Fruit fly (Drosophila melanogaster) whole organism, pupa: Measurements from ENCODE around the gene CG5846.

Experiments
- CG10348 ChIP-seq: fragments of 200-800 bp; sonication (Bioruptor generic); IDR thresholded peaks from 2 replicates; pipeline ENCODE4 v1.3.6; 2022; ENCODE audit warnings: missing biosample characterization, missing genetic modification characterization
- CG12605 ChIP-seq: fragments of 200-800 bp; sonication (Bioruptor generic); IDR thresholded peaks from 2 replicates; pipeline ENCODE4 v1.3.6; 2022; ENCODE audit warnings: missing biosample characterization, missing genetic modification characterization
- CG13204 ChIP-seq: fragments of 200-800 bp; sonication (Bioruptor generic); optimal IDR thresholded peaks from 2 replicates; lab custom pipeline; 2018; ENCODE audit warnings: missing biosample characterization, mild to moderate bottlenecking, missing genetic modification characterization, moderate library complexity
- CG14655 ChIP-seq: fragments of 200-800 bp; sonication (Bioruptor generic); optimal IDR thresholded peaks from 3 replicates; lab custom pipeline; 2017; ENCODE audit warnings: mild to moderate bottlenecking, missing biosample characterization, missing genetic modification reagents, missing genetic modification characterization
- CG15710 ChIP-seq: fragments of 200-800 bp; sonication (Bioruptor generic); optimal IDR thresholded peaks from 2 replicates; lab custom pipeline; 2018; ENCODE audit warnings: missing biosample characterization, mild to moderate bottlenecking, missing genetic modification characterization, moderate library complexity
- CG17806 ChIP-seq: fragments of 200-800 bp; sonication (Bioruptor generic); optimal IDR thresholded peaks from 2 replicates; lab custom pipeline; 2018; ENCODE audit warnings: missing biosample characterization, mild to moderate bottlenecking, missing genetic modification characterization, moderate library complexity
- CG4496 ChIP-seq: fragments of 200-800 bp; sonication (Bioruptor generic); IDR thresholded peaks from 3 replicates; pipeline ENCODE4 v1.3.6; 2022; ENCODE audit warnings: missing biosample characterization, missing genetic modification characterization
- CG8159 ChIP-seq: fragments of 200-800 bp; sonication (Bioruptor generic); optimal IDR thresholded peaks from 3 replicates; lab custom pipeline; 2018; ENCODE audit warnings: missing biosample characterization, mild to moderate bottlenecking, missing genetic modification characterization, moderate library complexity
- CG8301 ChIP-seq: fragments of 200-800 bp; sonication (Bioruptor generic); optimal IDR thresholded peaks from 2 replicates; lab custom pipeline; 2018; ENCODE audit warnings: missing biosample characterization, mild to moderate bottlenecking, missing genetic modification characterization
- CG9948 ChIP-seq: fragments of 200-800 bp; sonication (Bioruptor generic); optimal IDR thresholded peaks from 2 replicates; lab custom pipeline; 2018; ENCODE audit warnings: missing biosample characterization, mild to moderate bottlenecking, missing genetic modification characterization, moderate library complexity
- EcR ChIP-seq: fragments of 200-800 bp; sonication (Bioruptor generic); optimal IDR thresholded peaks from 3 replicates; lab custom pipeline; 2019; ENCODE audit warnings: missing biosample characterization, missing genetic modification characterization, mild to moderate bottlenecking, moderate library complexity, missing genetic modification reagents
- Ets98B ChIP-seq: fragments of 200-800 bp; sonication (Bioruptor generic); IDR thresholded peaks from 2 replicates; pipeline ENCODE4 v1.3.6; 2022; ENCODE audit warnings: missing biosample characterization, missing genetic modification characterization
- fd96Ca ChIP-seq: fragments of 200-800 bp; sonication (Bioruptor generic); IDR thresholded peaks from 3 replicates; pipeline ENCODE4 v1.3.6; 2022; ENCODE audit warnings: missing biosample characterization, missing genetic modification characterization
- gl ChIP-seq: fragments of 200-800 bp; sonication (Bioruptor generic); optimal IDR thresholded peaks from 2 replicates; lab custom pipeline; 2018; ENCODE audit warnings: missing biosample characterization, mild to moderate bottlenecking, missing genetic modification characterization

DNA sequence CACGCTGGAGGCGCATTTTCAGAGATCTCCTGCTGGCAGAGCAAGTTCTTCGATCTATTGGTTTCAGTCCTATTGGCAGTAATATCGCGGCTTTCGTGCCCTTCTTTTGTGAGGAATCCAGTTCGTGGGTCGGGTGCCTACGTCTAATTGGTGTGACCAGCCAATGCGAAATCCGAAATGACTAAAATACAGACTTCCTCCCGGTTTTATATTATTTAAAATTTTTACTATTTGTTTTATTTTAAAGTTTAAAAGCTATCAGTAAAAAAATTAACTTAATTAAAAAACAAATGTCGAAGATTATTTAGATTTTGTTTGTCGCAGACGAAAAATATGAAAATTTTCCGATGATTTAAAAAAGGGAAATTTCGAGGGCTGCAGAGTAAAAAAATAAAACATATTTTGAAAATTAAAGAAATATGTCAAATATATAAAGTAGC lies 6.6 kb upstream of the CG5846 start, which contains the start of gene CG5850:
- TF ChIP-seq CG8301 (tag; lab: Kevin White, UChicago) (no peak), CG8159 (tag; lab: Kevin White, UChicago) (peak; percentile 7), EcR (GFP tag; lab: Kevin White, UChicago) (no peak), CG15710 (tag; lab: Kevin White, UChicago) (no peak), CG14655 (GFP tag; lab: Kevin White, UChicago) (no peak), Ets98B (GFP tag; lab: Robert Waterston, UW) (no peak), CG12605 (no peak), CG17806 (tag; lab: Kevin White, UChicago) (peak; percentile 0), gl (tag; lab: Kevin White, UChicago) (no peak), CG4496 (GFP tag; lab: Robert Waterston, UW) (no peak), CG10348 (GFP tag; lab: Robert Waterston, UW) (no peak), CG13204 (GFP tag; lab: Kevin White, UChicago) (no peak), fd96Ca (GFP tag; lab: Robert Waterston, UW) (no peak), CG9948 (tag; lab: Kevin White, UChicago) (no peak)
